Worm (Caenorhabditis elegans) whole organism, late embryonic: ENCODE results near the gene F31F4.1.

Experiments used
- ceh-2 ChIP-seq: sonication (generic microtip); optimal IDR thresholded peaks from 2 replicates; lab custom pipeline; 2016; ENCODE audit warnings: missing genotype, missing genetic modification characterization, missing compliant biosample characterization
- ets-4 ChIP-seq: sonication (generic microtip); optimal IDR thresholded peaks from 2 replicates; lab custom pipeline; 2016; ENCODE audit warnings: missing genetic modification characterization, missing compliant biosample characterization
- fkh-10 ChIP-seq: fragments of 150-350 bp; optimal IDR thresholded peaks from 2 replicates; lab custom pipeline; 2014; ENCODE audit warnings: missing biosample characterization, missing genetic modification reagents, missing genetic modification characterization
- lin-11 ChIP-seq: fragments of 200-800 bp; sonication (Bioruptor generic); optimal IDR thresholded peaks from 2 replicates; lab custom pipeline; 2018; ENCODE audit warnings: mild to moderate bottlenecking, missing genetic modification characterization, missing compliant biosample characterization
- nhr-11 ChIP-seq: fragments of 150-350 bp; optimal IDR thresholded peaks from 2 replicates; lab custom pipeline; 2014; ENCODE audit warnings: missing biosample characterization, missing genetic modification characterization
- odd-2 ChIP-seq: sonication (generic microtip); optimal IDR thresholded peaks from 2 replicates; lab custom pipeline; 2017; ENCODE audit warnings: antibody characterized with exemption, mild to moderate bottlenecking, missing genetic modification characterization, missing compliant biosample characterization
- pax-1 ChIP-seq: fragments of 150-350 bp; optimal IDR thresholded peaks from 2 replicates; lab custom pipeline; 2014; ENCODE audit warnings: missing biosample characterization, missing genetic modification characterization

DNA sequence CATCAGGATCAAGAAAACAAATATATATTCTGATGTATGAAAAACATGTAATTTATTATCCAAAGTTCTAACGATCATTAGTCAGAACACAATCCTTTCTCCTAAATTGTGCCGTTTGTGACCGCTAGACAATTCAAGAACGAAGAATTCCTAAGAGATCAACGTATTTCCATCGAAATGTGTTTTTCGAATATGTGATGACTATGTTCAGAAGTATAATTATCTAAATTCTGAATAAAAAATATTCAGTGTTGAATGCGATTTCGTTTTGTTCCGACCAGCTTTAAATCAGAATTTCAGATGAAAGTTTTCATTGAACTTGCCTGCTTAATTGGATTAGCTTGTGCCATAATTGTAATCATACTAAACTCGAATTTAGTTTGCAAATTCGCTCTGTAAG, 18.4 kb downstream of the F31F4.1 start, which contains the start of gene srbc-37:
- no peak for TF ChIP-seq ceh-2 (tag; lab: Kevin White, UChicago)
- no peak for TF ChIP-seq odd-2 (tag; lab: Kevin White, UChicago)
- no peak for TF ChIP-seq fkh-10 (GFP tag; lab: Kevin White, UChicago)
- no peak for TF ChIP-seq pax-1
- TF ChIP-seq lin-11 (tag; lab: Kevin White, UChicago): no peak
- TF ChIP-seq ets-4 (tag; lab: Kevin White, UChicago): no peak
- TF ChIP-seq nhr-11 (tag; lab: Kevin White, UChicago): no peak
